Fruit fly (Drosophila melanogaster) whole organism: Measurements from ENCODE around the gene GstD3.

Experiments
- CG8478 ChIP-seq: fragments of >200 bp; optimal IDR thresholded peaks from 2 replicates; lab custom pipeline; 2018; ENCODE audit warnings: inconsistent platforms
- Dll ChIP-seq: fragments of >200 bp; optimal IDR thresholded peaks from 2 replicates; lab custom pipeline; 2017
- EcR ChIP-seq, 2 experiments: fragments of >200 bp; optimal IDR thresholded peaks; 2 replicates each; lab custom pipeline; 2017; ENCODE audit warnings: missing biosample characterization in 2 of 2, missing genetic modification characterization in 2 of 2, missing genetic modification reagents in 2 of 2
- pan ChIP-seq: fragments of >200 bp; optimal IDR thresholded peaks from 2 replicates; lab custom pipeline; 2017
- psq ChIP-seq: fragments of >200 bp; optimal IDR thresholded peaks from 2 replicates; lab custom pipeline; 2017
- usp ChIP-seq: fragments of >200 bp; optimal IDR thresholded peaks from 2 replicates; lab custom pipeline; 2017; ENCODE audit warnings: missing biosample characterization, missing genetic modification characterization, mixed read lengths

Gene GstD3

dm6 chr3R:12361962-12362497 lies 10.8 kb upstream of the GstD3 start:
- TF ChIP-seq pan (lab: Kevin White, UChicago) (no peak), usp (no peak), EcR (GFP tag; optimal IDR thresholded peaks at IDR 0.05; lab: Kevin White, UChicago) (no peak), Dll (lab: Kevin White, UChicago) (no peak), CG8478 (no peak), psq (lab: Kevin White, UChicago) (no peak)

dm6 chr3R:12363544-12363943 lies 9.3 kb upstream of the GstD3 start:
- TF ChIP-seq CG8478 = no peak

dm6 chr3R:12364580-12364979 lies 8.3 kb upstream of the GstD3 start, which contains the start of gene Tim17a1:
Gene Tim17a1, minus strand, starts transcription at chr3R:12364680.
- no peak for TF ChIP-seq pan (lab: Kevin White, UChicago)
- no peak for TF ChIP-seq CG8478

- TF ChIP-seq Dll (lab: Kevin White, UChicago) (no peak), EcR (GFP tag; optimal IDR thresholded peaks at IDR 0.05; lab: Kevin White, UChicago) (no peak), usp (no peak), psq (lab: Kevin White, UChicago) (no peak), pan (lab: Kevin White, UChicago) (no peak), CG8478 (no peak)
Measured at dm6 chr3R:12365264-12365840, 7.5 kb upstream of the GstD3 start, which contains the start of gene GstD10. Gene GstD10, minus strand, starts transcription at chr3R:12365735.

dm6 chr3R:12365887-12366286 lies 7.0 kb upstream of the GstD3 start:
- TF ChIP-seq pan (lab: Kevin White, UChicago) (no peak), Dll (lab: Kevin White, UChicago) (no peak), psq (lab: Kevin White, UChicago) (no peak), usp (no peak), CG8478 (no peak), EcR (GFP tag; optimal IDR thresholded peaks at IDR 0.05; lab: Kevin White, UChicago) (no peak)

- no peak for TF ChIP-seq CG8478
- TF ChIP-seq EcR (GFP tag; optimal IDR thresholded peaks at IDR 0.05; lab: Kevin White, UChicago) = no peak
- TF ChIP-seq pan (lab: Kevin White, UChicago) = no peak
- no peak for TF ChIP-seq psq (lab: Kevin White, UChicago)
- TF ChIP-seq usp = no peak
- no peak for TF ChIP-seq Dll (lab: Kevin White, UChicago)
Measured at dm6 chr3R:12367464-12367863, 5.4 kb upstream of the GstD3 start, which contains the start of gene GstD9. Gene GstD9, minus strand, starts transcription at chr3R:12367564.

dm6 chr3R:12369135-12369792 lies 3.6 kb upstream of the GstD3 start, which contains the start of gene GstD1:
Gene GstD1, minus strand, starts transcription at chr3R:12369268.
- TF ChIP-seq usp = no peak
- no peak for TF ChIP-seq CG8478
- peak in 1 of 2 experiments; percentile 4 for TF ChIP-seq EcR (GFP tag; optimal IDR thresholded peaks at IDR 0.05; lab: Kevin White, UChicago)
- TF ChIP-seq pan (lab: Kevin White, UChicago) = no peak
- no peak for TF ChIP-seq Dll (lab: Kevin White, UChicago)
- TF ChIP-seq psq (lab: Kevin White, UChicago) = no peak

- TF ChIP-seq usp (no peak), CG8478 (no peak), Dll (lab: Kevin White, UChicago) (no peak), pan (lab: Kevin White, UChicago) (no peak), EcR (GFP tag; optimal IDR thresholded peaks at IDR 0.05; lab: Kevin White, UChicago) (no peak), psq (lab: Kevin White, UChicago) (no peak)
Measured at dm6 chr3R:12369793-12370642, 2.9 kb upstream of the GstD3 start.

- no peak for TF ChIP-seq pan (lab: Kevin White, UChicago)
- TF ChIP-seq EcR (GFP tag; optimal IDR thresholded peaks at IDR 0.05; lab: Kevin White, UChicago) = peak in 1 of 2 experiments; percentile 64
- TF ChIP-seq psq (lab: Kevin White, UChicago) = no peak
Measured at dm6 chr3R:12370643-12370995, 2.2 kb upstream of the GstD3 start.

- TF ChIP-seq CG8478 = no peak
- no peak for TF ChIP-seq Dll (lab: Kevin White, UChicago)
- TF ChIP-seq EcR (GFP tag; optimal IDR thresholded peaks at IDR 0.05; lab: Kevin White, UChicago) = no peak
- TF ChIP-seq usp = no peak
- TF ChIP-seq pan (lab: Kevin White, UChicago) = no peak
- no peak for TF ChIP-seq psq (lab: Kevin White, UChicago)
Measured at dm6 chr3R:12371671-12372070, 1.2 kb upstream of the GstD3 start, which contains the start of gene GstD2. Gene GstD2, plus strand, starts transcription at chr3R:12371971.

dm6 chr3R:12373800-12374199 lies 932 bp downstream of the GstD3 start, which contains the start of gene GstD4:
Gene GstD4, plus strand, starts transcription at chr3R:12374100.
- no peak for TF ChIP-seq EcR (GFP tag; optimal IDR thresholded peaks at IDR 0.05; lab: Kevin White, UChicago)
- no peak for TF ChIP-seq usp
- no peak for TF ChIP-seq pan (lab: Kevin White, UChicago)
- TF ChIP-seq Dll (lab: Kevin White, UChicago) = no peak
- no peak for TF ChIP-seq CG8478
- no peak for TF ChIP-seq psq (lab: Kevin White, UChicago)
